Worm (Caenorhabditis elegans): ENCODE results near the gene tbb-4.
A peak's percentile ranks its signal among the peaks of the same experiment; 100 is the strongest.

DNA sequence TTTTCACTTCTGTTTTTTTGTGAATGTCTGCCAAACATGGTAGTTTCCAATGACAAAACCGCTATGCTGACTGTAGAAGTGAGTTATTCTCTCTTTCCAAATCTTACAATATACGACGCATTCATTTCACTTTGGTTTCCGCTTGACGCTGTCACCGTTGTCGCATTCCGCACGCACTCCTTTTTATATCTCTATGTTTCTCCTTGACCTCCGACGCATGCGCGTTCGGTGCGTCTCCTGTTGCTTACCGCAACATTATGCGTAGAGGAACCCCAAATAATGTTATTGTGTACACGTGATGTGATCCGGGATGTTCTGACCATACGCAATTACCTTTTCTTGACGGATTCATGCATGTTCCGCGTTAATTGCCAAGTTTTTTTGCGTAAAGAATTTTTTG, 34.7 kb downstream of the tbb-4 start:
- TF ChIP-seq lin-39 (tag; optimal IDR thresholded peaks at IDR 0.05) = no peak
- no peak for TF ChIP-seq ceh-82 (tag; optimal IDR thresholded peaks at IDR 0.05)
- TF ChIP-seq nhr-23 (tag; optimal IDR thresholded peaks at IDR 0.05) = peak; percentile 59
- TF ChIP-seq aly-2 (tag; optimal IDR thresholded peaks at IDR 0.05) = no peak
- TF ChIP-seq zag-1 (tag; optimal IDR thresholded peaks at IDR 0.05) = no peak
- TF ChIP-seq mdl-1 (tag; optimal IDR thresholded peaks at IDR 0.05) = no peak
- TF ChIP-seq egl-5 (tag; optimal IDR thresholded peaks at IDR 0.05) = no peak
- TF ChIP-seq nhr-237 (tag; optimal IDR thresholded peaks at IDR 0.05) = no peak
- no peak for TF ChIP-seq elt-1 (tag; optimal IDR thresholded peaks at IDR 0.05)
